Fruit fly (Drosophila melanogaster) whole organism, embryonic: ENCODE measurements around the gene CG16789.
A peak's percentile ranks its signal among the peaks of the same experiment; 100 is the strongest.

Experiments
- Asciz ChIP-seq: fragments of 200-800 bp; sonication (Bioruptor generic); optimal IDR thresholded peaks from 2 replicates; lab custom pipeline; 2017; ENCODE audit warnings: missing biosample characterization, mild to moderate bottlenecking, missing genetic modification characterization, missing genetic modification reagents
- CG10209 ChIP-seq: fragments of 200-800 bp; sonication (Bioruptor generic); optimal IDR thresholded peaks from 3 replicates; lab custom pipeline; 2017; ENCODE audit warnings: missing biosample characterization, mild to moderate bottlenecking, missing genetic modification characterization, missing genetic modification reagents
- CG10979 ChIP-seq: fragments of 200-800 bp; sonication (Bioruptor generic); optimal IDR thresholded peaks from 2 replicates; lab custom pipeline; 2018; ENCODE audit warnings: missing biosample characterization, mild to moderate bottlenecking, missing genetic modification characterization, moderate library complexity
- CG12236 ChIP-seq: fragments of 200-800 bp; sonication (Bioruptor generic); optimal IDR thresholded peaks from 2 replicates; lab custom pipeline; 2016; ENCODE audit warnings: missing biosample characterization, missing genetic modification characterization
- CG13287 ChIP-seq: fragments of 200-800 bp; sonication (Bioruptor generic); IDR thresholded peaks from 2 replicates; pipeline ENCODE4 v1.3.6; 2022; ENCODE audit warnings: missing biosample characterization, missing genetic modification characterization; ENCODE audit not compliant: partially characterized antibody
- CG15514 ChIP-seq: fragments of 200-800 bp; sonication (Bioruptor generic); optimal IDR thresholded peaks from 3 replicates; lab custom pipeline; 2017; ENCODE audit warnings: missing biosample characterization, missing genetic modification characterization, mild to moderate bottlenecking, moderate library complexity, missing genetic modification reagents
- CG17328 ChIP-seq: fragments of 200-800 bp; sonication (Bioruptor generic); IDR thresholded peaks from 2 replicates; pipeline ENCODE4 v1.3.6; 2022; ENCODE audit warnings: missing biosample characterization, missing genetic modification characterization
- CG17802 ChIP-seq: fragments of 200-800 bp; sonication (Bioruptor generic); optimal IDR thresholded peaks from 2 replicates; lab custom pipeline; 2018; ENCODE audit warnings: missing biosample characterization, mild to moderate bottlenecking, missing genetic modification characterization, moderate library complexity
- CG2875 ChIP-seq: fragments of 200-800 bp; sonication (Bioruptor generic); optimal IDR thresholded peaks from 2 replicates; lab custom pipeline; 2017; ENCODE audit warnings: missing biosample characterization, mild to moderate bottlenecking, missing genetic modification characterization, missing genetic modification reagents
- CG3065 ChIP-seq: fragments of 200-800 bp; sonication (Bioruptor generic); optimal IDR thresholded peaks from 2 replicates; lab custom pipeline; 2016; ENCODE audit warnings: missing biosample characterization, missing genetic modification characterization
- CG4730 ChIP-seq: fragments of 200-800 bp; sonication (Bioruptor generic); IDR thresholded peaks from 2 replicates; pipeline ENCODE4 v1.3.6; 2022; ENCODE audit warnings: missing biosample characterization, missing genetic modification characterization
- CG6791 ChIP-seq: fragments of 200-800 bp; sonication (Bioruptor generic); IDR thresholded peaks from 3 replicates; pipeline ENCODE4 v1.3.6; 2022; ENCODE audit warnings: missing biosample characterization, missing genetic modification characterization; ENCODE audit not compliant: partially characterized antibody
- CG7963 ChIP-seq: fragments of 200-800 bp; sonication (Bioruptor generic); IDR thresholded peaks from 3 replicates; pipeline ENCODE4 v1.3.6; 2022; ENCODE audit warnings: missing biosample characterization, missing genetic modification characterization; ENCODE audit not compliant: partially characterized antibody
- CG8388 ChIP-seq: fragments of 200-800 bp; sonication (Bioruptor generic); optimal IDR thresholded peaks from 2 replicates; lab custom pipeline; 2019; ENCODE audit warnings: missing biosample characterization, mild to moderate bottlenecking, missing genetic modification characterization, moderate library complexity
- Gug ChIP-seq: fragments of 200-800 bp; sonication (Bioruptor generic); IDR thresholded peaks from 4 replicates; pipeline ENCODE4 v1.3.6; 2022; ENCODE audit warnings: missing biosample characterization, missing genetic modification characterization
- Lpt ChIP-seq: fragments of >200 bp; optimal IDR thresholded peaks from 2 replicates; lab custom pipeline; 2018; ENCODE audit warnings: missing biosample characterization, missing genetic modification characterization
- Mad ChIP-seq: fragments of 200-800 bp; sonication (Bioruptor generic); optimal IDR thresholded peaks from 2 replicates; lab custom pipeline; 2016; ENCODE audit warnings: missing biosample characterization, missing genetic modification characterization
- NFAT ChIP-seq: fragments of 200-800 bp; sonication (Bioruptor generic); IDR thresholded peaks from 2 replicates; pipeline ENCODE4 v1.3.6; 2022; ENCODE audit warnings: missing biosample characterization, missing genetic modification characterization
- NK7.1 ChIP-seq: fragments of 200-800 bp; sonication (Bioruptor generic); optimal IDR thresholded peaks from 3 replicates; lab custom pipeline; 2016; ENCODE audit warnings: missing biosample characterization, missing genetic modification characterization
- Nf-YB ChIP-seq: fragments of 200-800 bp; sonication (Bioruptor generic); optimal IDR thresholded peaks from 3 replicates; lab custom pipeline; 2019; ENCODE audit warnings: missing biosample characterization, mild to moderate bottlenecking, missing genetic modification characterization, moderate library complexity
- Opbp ChIP-seq: fragments of 200-800 bp; sonication (Bioruptor generic); IDR thresholded peaks from 3 replicates; pipeline ENCODE4 v1.3.6; 2022; ENCODE audit warnings: missing biosample characterization, missing genetic modification characterization; ENCODE audit not compliant: partially characterized antibody
- Scr ChIP-seq: fragments of 200-800 bp; sonication (Bioruptor generic); IDR thresholded peaks from 2 replicates; pipeline ENCODE4 v1.3.6; 2022; ENCODE audit warnings: missing biosample characterization, missing genetic modification characterization; ENCODE audit not compliant: partially characterized antibody
- Six4 ChIP-seq: fragments of 200-800 bp; sonication (Bioruptor generic); optimal IDR thresholded peaks from 2 replicates; lab custom pipeline; 2016; ENCODE audit warnings: missing biosample characterization, missing genetic modification characterization
- Spps ChIP-seq: fragments of 200-800 bp; sonication (Bioruptor generic); optimal IDR thresholded peaks from 2 replicates; lab custom pipeline; 2018; ENCODE audit warnings: missing biosample characterization, mild to moderate bottlenecking, missing genetic modification characterization
- Stat92E ChIP-seq, 3 experiments: fragments of >200 bp in 2 of 3; fragments of 200-800 bp in 1 of 3; sonication (Bioruptor generic) in 1 of 3; optimal IDR thresholded peaks; 2 replicates each; lab custom pipeline; 2017 to 2019; ENCODE audit warnings: missing biosample characterization in 3 of 3, missing genetic modification characterization in 3 of 3, mild to moderate bottlenecking in 1 of 3, moderate library complexity in 1 of 3
- abd-A ChIP-seq: fragments of 200-800 bp; sonication (Bioruptor generic); optimal IDR thresholded peaks from 3 replicates; lab custom pipeline; 2019; ENCODE audit warnings: missing biosample characterization, mild to moderate bottlenecking, missing genetic modification characterization, moderate library complexity
- bab2 ChIP-seq: fragments of 200-800 bp; sonication (Bioruptor generic); optimal IDR thresholded peaks from 2 replicates; lab custom pipeline; 2016; ENCODE audit warnings: missing biosample characterization, missing genetic modification characterization
- bbx ChIP-seq: fragments of 200-800 bp; sonication (Bioruptor generic); IDR thresholded peaks from 2 replicates; pipeline ENCODE4 v1.3.6; 2022; ENCODE audit warnings: missing biosample characterization, missing genetic modification characterization; ENCODE audit not compliant: partially characterized antibody
- br ChIP-seq: fragments of >200 bp; optimal IDR thresholded peaks from 2 replicates; lab custom pipeline; 2017
- cato ChIP-seq: fragments of 200-800 bp; sonication (Bioruptor generic); optimal IDR thresholded peaks from 2 replicates; lab custom pipeline; 2016; ENCODE audit warnings: missing biosample characterization, missing genetic modification characterization, borderline replicate concordance
- crp ChIP-seq, 2 experiments: fragments of 200-800 bp; sonication (Bioruptor generic); optimal IDR thresholded peaks; 2 replicates in 1 of 2; 3 replicates in 1 of 2; lab custom pipeline; 2017; ENCODE audit warnings: missing biosample characterization in 2 of 2, missing genetic modification characterization in 2 of 2, mild to moderate bottlenecking in 1 of 2, moderate library complexity in 1 of 2
- da ChIP-seq: fragments of 200-800 bp; sonication (Bioruptor generic); optimal IDR thresholded peaks from 2 replicates; lab custom pipeline; 2016; ENCODE audit warnings: missing biosample characterization, missing genetic modification characterization
- fru ChIP-seq: fragments of >200 bp; optimal IDR thresholded peaks from 2 replicates; lab custom pipeline; 2017
- gcm ChIP-seq: fragments of 200-800 bp; sonication (Bioruptor generic); optimal IDR thresholded peaks from 2 replicates; lab custom pipeline; 2019; ENCODE audit warnings: missing biosample characterization, mild to moderate bottlenecking, missing genetic modification characterization, moderate library complexity
- grau ChIP-seq: fragments of 200-800 bp; optimal IDR thresholded peaks from 3 replicates; lab custom pipeline; 2019; ENCODE audit warnings: missing biosample characterization, mild to moderate bottlenecking, missing genetic modification characterization, moderate library complexity
- h ChIP-seq: fragments of >200 bp; optimal IDR thresholded peaks from 2 replicates; lab custom pipeline; 2017
- hth ChIP-seq: fragments of >200 bp; optimal IDR thresholded peaks from 2 replicates; lab custom pipeline; 2017; ENCODE audit warnings: inconsistent platforms
- jigr1 ChIP-seq: fragments of 200-800 bp; sonication (Bioruptor generic); IDR thresholded peaks from 3 replicates; pipeline ENCODE4 v1.3.6; 2022; ENCODE audit warnings: missing biosample characterization, missing genetic modification characterization
- nerfin-1 ChIP-seq: fragments of 200-800 bp; sonication (Bioruptor generic); optimal IDR thresholded peaks from 3 replicates; lab custom pipeline; 2019; ENCODE audit warnings: missing biosample characterization, mild to moderate bottlenecking, missing genetic modification characterization, moderate library complexity
- nerfin-2 ChIP-seq: fragments of 200-800 bp; sonication (Bioruptor generic); IDR thresholded peaks from 2 replicates; pipeline ENCODE4 v1.3.6; 2022; ENCODE audit warnings: missing biosample characterization, missing genetic modification characterization; ENCODE audit not compliant: partially characterized antibody
- pan ChIP-seq, 4 experiments: fragments of >200 bp in 3 of 4; fragments of 200-800 bp in 1 of 4; sonication (Bioruptor generic) in 1 of 4; optimal IDR thresholded peaks in 3 of 4; IDR thresholded peaks in 1 of 4; 2 replicates each; pipeline versions ENCODE4 v1.3.6 to Lab custom; 2017 to 2022; ENCODE audit warnings: missing biosample characterization in 2 of 4, missing genetic modification characterization in 2 of 4, mixed read lengths in 1 of 4
- phol ChIP-seq: fragments of 200-800 bp; sonication (Bioruptor generic); optimal IDR thresholded peaks from 3 replicates; lab custom pipeline; 2018; ENCODE audit warnings: missing biosample characterization, mild to moderate bottlenecking, missing genetic modification characterization, moderate library complexity
- psq ChIP-seq: fragments of 200-800 bp; sonication (Bioruptor generic); optimal IDR thresholded peaks from 2 replicates; lab custom pipeline; 2017; ENCODE audit warnings: missing biosample characterization, missing genetic modification characterization
- pzg ChIP-seq: fragments of 200-800 bp; sonication (Bioruptor generic); optimal IDR thresholded peaks from 3 replicates; lab custom pipeline; 2018; ENCODE audit warnings: missing biosample characterization, mild to moderate bottlenecking, missing genetic modification characterization, moderate library complexity
- slbo ChIP-seq: fragments of 200-800 bp; sonication (Bioruptor generic); IDR thresholded peaks from 2 replicates; pipeline ENCODE4 v1.3.6; 2022; ENCODE audit warnings: missing biosample characterization, missing genetic modification characterization
- tap ChIP-seq: fragments of 200-800 bp; optimal IDR thresholded peaks from 3 replicates; lab custom pipeline; 2019; ENCODE audit warnings: missing biosample characterization, mild to moderate bottlenecking, missing genetic modification characterization, moderate library complexity
- tna ChIP-seq: fragments of 200-800 bp; sonication (Bioruptor generic); IDR thresholded peaks from 2 replicates; pipeline ENCODE4 v1.3.6; 2022; ENCODE audit warnings: missing biosample characterization, missing genetic modification characterization; ENCODE audit not compliant: partially characterized antibody
- twi ChIP-seq: fragments of 200-800 bp; optimal IDR thresholded peaks from 2 replicates; lab custom pipeline; 2019; ENCODE audit warnings: missing biosample characterization, mild to moderate bottlenecking, missing genetic modification characterization, moderate library complexity
- wdn ChIP-seq: fragments of 200-800 bp; sonication (Bioruptor generic); IDR thresholded peaks from 2 replicates; pipeline ENCODE4 v1.3.6; 2022; ENCODE audit warnings: missing biosample characterization, missing genetic modification characterization
- z ChIP-seq: fragments of 200-800 bp; sonication (Bioruptor generic); IDR thresholded peaks from 3 replicates; pipeline ENCODE4 v1.3.6; 2022; ENCODE audit warnings: missing biosample characterization, missing genetic modification characterization

CG16789 gene

dm6 chr3R:9600558-9600959 is 34.6 kb downstream of the CG16789 start (continued):
- TF ChIP-seq CG3065 (GFP tag; lab: Kevin White, UChicago) = no peak
- TF ChIP-seq CG15514 = peak; percentile 53
- no peak for TF ChIP-seq tna (GFP tag; lab: Robert Waterston, UW)
- TF ChIP-seq abd-A (tag; lab: Kevin White, UChicago) = no peak
- TF ChIP-seq Spps = no peak
- TF ChIP-seq CG7963 (GFP tag; lab: Robert Waterston, UW) = no peak
- no peak for TF ChIP-seq h (lab: Kevin White, UChicago)
- no peak for TF ChIP-seq da
- TF ChIP-seq CG4730 (GFP tag; lab: Robert Waterston, UW) = peak; percentile 5; the same call in 1 of the 2 replicates
- no peak for TF ChIP-seq pzg (GFP tag; lab: Kevin White, UChicago)
- TF ChIP-seq NK7.1 (GFP tag; lab: Kevin White, UChicago) = no peak
- TF ChIP-seq CG13287 (GFP tag; lab: Robert Waterston, UW) = no peak
- TF ChIP-seq CG12236 (GFP tag; lab: Kevin White, UChicago) = no peak
- TF ChIP-seq phol = peak; percentile 29
- no peak for TF ChIP-seq Opbp
- TF ChIP-seq wdn (GFP tag; lab: Robert Waterston, UW) = 0 out of 2 replicates have a peak, but pooled peaks have one; percentile 34
- no peak for TF ChIP-seq Mad (GFP tag; lab: Kevin White, UChicago)
- peak; percentile 63 for TF ChIP-seq Asciz (GFP tag; lab: Kevin White, UChicago)
- TF ChIP-seq twi = no peak
- TF ChIP-seq nerfin-2 (GFP tag; lab: Robert Waterston, UW) = no peak
- TF ChIP-seq z (GFP tag; lab: Robert Waterston, UW) = no peak
- TF ChIP-seq CG6791 = no peak
- TF ChIP-seq Nf-YB (GFP tag; lab: Kevin White, UChicago) = peak; percentile 13
- TF ChIP-seq pan (optimal IDR thresholded peaks at IDR 0.05; lab: Kevin White, UChicago) = no peak
- TF ChIP-seq pan (GFP tag; optimal IDR thresholded peaks at IDR 0.05 in 1 of 2, IDR thresholded peaks at IDR 0.05 in 1 of 2) = no peak
- peak; percentile 60 for TF ChIP-seq CG10209 (GFP tag; lab: Kevin White, UChicago)
- TF ChIP-seq CG17328 (GFP tag; lab: Robert Waterston, UW) = no peak
- TF ChIP-seq gcm (GFP tag; lab: Kevin White, UChicago) = peak; percentile 21
- TF ChIP-seq CG10979 (tag; lab: Kevin White, UChicago) = peak; percentile 13
- TF ChIP-seq nerfin-1 (tag; lab: Kevin White, UChicago) = peak; percentile 43
- TF ChIP-seq CG2875 = peak; percentile 8
- TF ChIP-seq CG8388 = peak; percentile 8
- no peak for TF ChIP-seq Stat92E (GFP tag; optimal IDR thresholded peaks at IDR 0.05; lab: Kevin White, UChicago)
- TF ChIP-seq psq = no peak
- no peak for TF ChIP-seq hth (lab: Kevin White, UChicago)
- no peak for TF ChIP-seq Gug (GFP tag; lab: Robert Waterston, UW)
- TF ChIP-seq CG17802 (tag; lab: Kevin White, UChicago) = no peak
- peak; percentile 30 for TF ChIP-seq tap (tag; lab: Kevin White, UChicago)
- TF ChIP-seq grau = peak; percentile 63
- no peak for TF ChIP-seq Six4 (GFP tag; lab: Kevin White, UChicago)
- no peak for TF ChIP-seq bbx (GFP tag; lab: Robert Waterston, UW)
- TF ChIP-seq slbo (GFP tag; lab: Robert Waterston, UW) = peak; percentile 67
- no peak for TF ChIP-seq fru (lab: Kevin White, UChicago)
- no peak for TF ChIP-seq cato (GFP tag; lab: Kevin White, UChicago)
- no peak for TF ChIP-seq br
- TF ChIP-seq NFAT = peak; percentile 40; the same call in 1 of the 2 replicates
- TF ChIP-seq crp (GFP tag; optimal IDR thresholded peaks at IDR 0.05; lab: Kevin White, UChicago) = no peak
- no peak for TF ChIP-seq bab2
- TF ChIP-seq jigr1 = no peak
- no peak for TF ChIP-seq Lpt
- no peak for TF ChIP-seq Scr (GFP tag; lab: Robert Waterston, UW)
